Worm (Caenorhabditis elegans) whole organism, young adult: ENCODE data around the gene sas-7.

Source experiments
- F55B11.4 ChIP-seq: sonication (generic microtip); optimal IDR thresholded peaks from 2 replicates; lab custom pipeline; 2016; ENCODE audit warnings: missing compliant biosample characterization, missing genetic modification characterization, borderline replicate concordance; ENCODE audit not compliant: insufficient read depth
- ama-1 ChIP-seq, 3 experiments: fragments of 150-350 bp in 1 of 3; sonication (generic microtip) in 2 of 3; optimal IDR thresholded peaks; 2 replicates each; lab custom pipeline; 2014 to 2018; ENCODE audit warnings: missing biosample characterization in 2 of 3, missing genetic modification characterization in 2 of 3, missing genetic modification reagents in 2 of 3
- cebp-2 ChIP-seq: fragments of 200-800 bp; sonication (Bioruptor generic); IDR thresholded peaks from 2 replicates; pipeline ENCODE4 v1.3.6; 2022; ENCODE audit warnings: missing genetic modification characterization, missing compliant biosample characterization
- egl-18 ChIP-seq: fragments of 200-800 bp; sonication (Bioruptor generic); IDR thresholded peaks from 2 replicates; pipeline ENCODE4 v1.3.6; 2022; ENCODE audit warnings: missing genetic modification reagents, missing genetic modification characterization, missing compliant biosample characterization
- nhr-120 ChIP-seq: fragments of 200-800 bp; sonication (Bioruptor generic); IDR thresholded peaks from 2 replicates; pipeline ENCODE4 v1.3.6; 2022; ENCODE audit warnings: missing genetic modification characterization, missing compliant biosample characterization
- repo-1 ChIP-seq: sonication (generic microtip); optimal IDR thresholded peaks from 2 replicates; lab custom pipeline; 2017; ENCODE audit warnings: mild to moderate bottlenecking, missing genetic modification characterization, missing compliant biosample characterization
- sea-2 ChIP-seq: fragments of 200-800 bp; sonication (Bioruptor generic); IDR thresholded peaks from 2 replicates; pipeline ENCODE4 v1.3.6; 2022; ENCODE audit warnings: missing genetic modification characterization, missing compliant biosample characterization
- snpc-4 ChIP-seq, 5 experiments: fragments of 150-350 bp in 1 of 5; sonication (generic microtip) in 4 of 5; optimal IDR thresholded peaks; 2 replicates each; lab custom pipeline; 2014 to 2018; ENCODE audit warnings: missing genetic modification characterization in 5 of 5, missing biosample characterization in 3 of 5, antibody characterized with exemption in 2 of 5, mild to moderate bottlenecking in 2 of 5, missing compliant biosample characterization in 2 of 5, missing genotype in 2 of 5, moderate library complexity in 2 of 5, missing genetic modification reagents in 1 of 5
- unc-62 ChIP-seq: fragments of 150-350 bp; optimal IDR thresholded peaks from 2 replicates; lab custom pipeline; 2014; ENCODE audit warnings: missing biosample characterization, missing genetic modification reagents, missing genetic modification characterization

ce11 chrIII:10278826-10279225, 42.0 kb upstream of the sas-7 start, which contains the start of gene pad-2:
- TF ChIP-seq F55B11.4 (tag; lab: Kevin White, UChicago) (no peak), cebp-2 (GFP tag; lab: Robert Waterston, UW) (no peak), sea-2 (GFP tag; lab: Robert Waterston, UW) (no peak), unc-62 (no peak), nhr-120 (no peak), repo-1 (no peak), egl-18 (GFP tag; lab: Robert Waterston, UW) (no peak), snpc-4 (GFP tag; optimal IDR thresholded peaks at IDR 0.05; lab: Kevin White, UChicago) (no peak), snpc-4 (tag; optimal IDR thresholded peaks at IDR 0.05; lab: Kevin White, UChicago) (no peak), ama-1 (optimal IDR thresholded peaks at IDR 0.05; lab: Kevin White, UChicago) (no peak), ama-1 (GFP tag; optimal IDR thresholded peaks at IDR 0.05; lab: Kevin White, UChicago) (no peak)
